Fruit fly (Drosophila melanogaster) S2 (cell line): ENCODE data around the gene Uxt.

Experiments used
- CG8478 ChIP-seq: fragments of >200 bp; optimal IDR thresholded peaks from 2 replicates; lab custom pipeline; 2018
- CTCF ChIP-seq, 2 experiments: fragments of >200 bp; optimal IDR thresholded peaks; 2 replicates each; lab custom pipeline; 2018

Gene Uxt

DNA sequence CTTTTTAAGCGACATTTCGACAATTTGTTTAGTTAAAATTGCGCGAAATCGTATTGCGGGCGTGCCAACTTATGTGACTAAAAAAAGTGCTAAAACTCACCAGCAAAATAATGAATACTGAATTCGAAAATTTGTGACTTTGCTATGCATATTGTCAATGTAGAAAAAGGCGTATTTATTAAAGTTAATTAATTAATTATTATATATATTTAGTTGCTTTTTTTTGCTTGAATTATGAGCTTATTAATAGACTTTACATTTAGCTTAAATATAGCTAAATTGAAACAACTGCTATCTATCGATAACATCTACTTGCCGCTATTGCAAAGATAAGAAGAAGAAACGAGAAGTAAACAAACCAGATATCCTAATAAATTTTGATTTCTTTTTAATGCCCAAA lies at the start of gene Uxt, which contains the start of gene PolD3:
Gene Uxt (plus strand): TSS at position 333 of the 400 bp plus-strand sequence.
Gene PolD3 (minus strand): TSS at position 56 of the 400 bp plus-strand sequence.
- no peak for TF ChIP-seq CTCF (optimal IDR thresholded peaks at IDR 0.05; lab: Kevin White, UChicago)
- no peak for TF ChIP-seq CG8478 (lab: Kevin White, UChicago)

DNA sequence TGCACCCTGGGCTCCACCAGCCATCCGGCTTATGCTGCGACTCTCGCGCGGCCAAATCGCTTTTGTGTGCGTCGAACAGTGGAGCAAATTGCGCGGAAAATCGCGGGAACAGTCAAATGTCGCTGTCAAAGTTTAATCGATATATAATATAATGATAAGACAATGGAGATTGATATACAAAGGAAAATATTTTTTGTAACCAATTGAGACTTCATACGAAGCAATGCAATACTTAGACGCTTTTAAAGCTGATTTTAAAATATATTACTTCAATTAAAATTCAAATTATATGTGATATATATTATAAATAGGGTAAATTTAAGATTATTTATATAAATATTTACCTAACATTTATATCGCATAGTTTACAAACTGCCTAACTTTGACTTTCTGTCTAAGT lies 44.9 kb upstream of the Uxt start:
- TF ChIP-seq CTCF (optimal IDR thresholded peaks at IDR 0.05; lab: Kevin White, UChicago) (no peak), CG8478 (lab: Kevin White, UChicago) (no peak)

DNA sequence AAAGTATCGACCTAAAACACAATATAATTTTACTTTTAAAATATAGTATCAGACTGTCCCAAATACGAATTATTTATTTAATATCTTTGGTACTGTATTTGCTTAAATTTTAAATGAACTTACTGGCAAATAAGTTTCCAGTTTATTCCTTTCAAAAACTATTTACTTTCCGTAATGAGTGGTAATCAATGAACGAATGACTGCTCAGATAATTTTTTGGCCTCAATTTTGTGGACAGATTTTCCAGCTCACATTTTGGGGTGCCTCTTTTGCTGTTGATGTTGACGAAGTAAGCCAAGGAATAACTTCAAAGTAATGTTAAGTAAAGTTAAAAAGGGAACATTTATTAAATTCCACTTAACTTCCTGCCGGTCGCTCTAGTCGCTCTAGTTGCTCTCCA lies 41.5 kb upstream of the Uxt start, which contains the start of gene CG43230:
Gene CG43230 (plus strand): TSS at position 301 of the 400 bp plus-strand sequence.
- TF ChIP-seq CG8478 (lab: Kevin White, UChicago) = no peak
- no peak for TF ChIP-seq CTCF (optimal IDR thresholded peaks at IDR 0.05; lab: Kevin White, UChicago)

DNA sequence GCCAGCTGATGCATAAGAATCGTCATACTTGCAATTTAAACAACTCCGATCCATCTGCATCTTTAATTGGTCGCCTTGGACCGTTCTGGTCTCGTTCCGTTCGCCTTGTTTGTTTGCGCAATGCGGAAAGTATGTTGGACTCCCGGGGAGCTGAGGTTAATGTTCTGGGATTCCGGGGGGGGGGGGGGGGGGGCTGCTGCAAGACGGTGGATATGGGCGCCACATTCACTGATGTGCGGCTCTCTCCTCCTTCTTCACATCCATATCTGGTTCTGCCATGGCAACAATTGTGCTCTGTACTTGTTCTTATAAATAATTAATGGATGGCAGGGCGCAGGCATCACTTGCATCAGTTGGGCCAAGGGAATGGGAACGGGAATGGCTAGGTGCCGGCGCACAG lies 13.0 kb upstream of the Uxt start:
- TF ChIP-seq CTCF (optimal IDR thresholded peaks at IDR 0.05; lab: Kevin White, UChicago) (no peak), CG8478 (lab: Kevin White, UChicago) (no peak)

DNA sequence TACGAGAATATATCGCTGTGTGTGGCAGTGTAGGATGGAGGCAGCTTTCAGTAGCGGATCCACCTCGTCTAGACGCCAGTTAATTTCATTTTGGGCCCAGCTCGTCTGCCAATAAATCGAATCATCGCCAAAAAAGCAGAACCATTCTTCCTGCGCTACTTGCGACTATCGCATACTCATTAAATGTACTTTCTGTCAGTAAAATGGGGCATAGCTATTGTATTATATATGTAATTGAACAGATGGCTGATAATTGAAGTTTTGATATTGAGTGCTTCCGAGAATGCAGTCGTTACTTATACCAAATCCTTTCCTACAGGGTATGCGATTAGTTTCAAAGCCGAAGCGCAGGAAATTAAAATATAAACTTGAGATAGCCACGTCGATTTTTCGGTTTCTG lies 11.7 kb upstream of the Uxt start:
- TF ChIP-seq CG8478 (lab: Kevin White, UChicago) (no peak), CTCF (optimal IDR thresholded peaks at IDR 0.05; lab: Kevin White, UChicago) (no peak)

DNA sequence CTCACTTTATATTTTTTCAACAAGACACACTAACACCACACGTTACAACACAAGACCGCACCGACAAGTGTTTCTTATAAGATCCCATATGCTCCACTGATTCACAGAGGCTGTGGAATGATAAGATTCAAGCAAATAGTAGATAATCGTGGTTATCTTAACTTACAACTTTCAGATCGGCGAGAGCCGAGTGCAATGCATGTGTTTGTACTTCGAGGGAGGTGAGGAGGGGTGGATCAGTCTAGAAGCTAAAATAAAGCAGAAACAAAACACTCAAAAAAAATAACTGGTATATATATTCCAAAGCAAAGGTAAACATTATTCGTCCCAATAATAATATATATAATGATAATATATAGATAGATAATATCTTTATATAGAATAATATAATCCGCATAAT lies 8.8 kb upstream of the Uxt start, which contains the start of gene ZnT35C:
Gene ZnT35C (minus strand): TSS at position 101 of the 400 bp plus-strand sequence.
- no peak for TF ChIP-seq CG8478 (lab: Kevin White, UChicago)
- no peak for TF ChIP-seq CTCF (optimal IDR thresholded peaks at IDR 0.05; lab: Kevin White, UChicago)

DNA sequence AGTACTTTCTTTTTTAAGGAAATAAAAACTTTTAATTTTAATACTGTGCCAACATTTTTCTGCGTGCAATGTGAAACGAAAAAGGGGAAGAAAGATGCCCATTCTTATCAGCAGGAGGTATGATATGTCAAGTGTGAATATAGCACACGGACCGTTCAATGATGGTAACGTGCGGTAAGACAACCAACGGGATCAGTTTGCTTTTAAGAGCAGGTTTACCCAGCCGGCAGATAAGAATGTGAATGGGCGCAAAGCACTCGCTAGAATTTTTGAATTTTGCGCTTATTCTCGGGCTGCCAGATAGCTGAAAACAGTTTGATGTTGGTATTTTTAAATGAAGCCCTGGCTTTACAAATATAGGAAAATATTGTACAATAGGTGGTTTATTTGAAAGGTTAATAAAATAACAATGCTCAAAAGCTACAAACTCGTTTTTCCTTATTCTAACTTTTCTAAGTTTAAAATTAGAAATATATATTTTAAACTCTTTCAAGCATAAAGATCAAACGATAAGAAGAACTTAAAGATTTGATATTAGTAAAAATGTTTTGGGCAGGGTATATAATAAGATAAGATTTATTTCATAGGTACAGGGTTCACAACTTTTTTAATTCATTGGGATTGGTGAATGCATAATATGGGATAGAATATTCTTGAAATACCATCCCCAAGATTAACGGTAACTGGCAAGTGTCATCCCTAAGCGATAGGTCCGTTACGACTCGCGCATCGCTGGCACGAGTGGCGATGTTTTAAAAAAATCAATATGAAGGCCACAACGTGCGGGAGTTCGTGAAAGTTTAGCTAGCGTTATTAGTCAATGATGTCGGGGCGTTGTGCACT lies 8.0 kb upstream of the Uxt start, which contains the start of gene dao:
Gene dao (plus strand): TSS at position 717 of the 843 bp plus-strand sequence.
- no peak for TF ChIP-seq CTCF (optimal IDR thresholded peaks at IDR 0.05; lab: Kevin White, UChicago)
- TF ChIP-seq CG8478 (lab: Kevin White, UChicago) = no peak

DNA sequence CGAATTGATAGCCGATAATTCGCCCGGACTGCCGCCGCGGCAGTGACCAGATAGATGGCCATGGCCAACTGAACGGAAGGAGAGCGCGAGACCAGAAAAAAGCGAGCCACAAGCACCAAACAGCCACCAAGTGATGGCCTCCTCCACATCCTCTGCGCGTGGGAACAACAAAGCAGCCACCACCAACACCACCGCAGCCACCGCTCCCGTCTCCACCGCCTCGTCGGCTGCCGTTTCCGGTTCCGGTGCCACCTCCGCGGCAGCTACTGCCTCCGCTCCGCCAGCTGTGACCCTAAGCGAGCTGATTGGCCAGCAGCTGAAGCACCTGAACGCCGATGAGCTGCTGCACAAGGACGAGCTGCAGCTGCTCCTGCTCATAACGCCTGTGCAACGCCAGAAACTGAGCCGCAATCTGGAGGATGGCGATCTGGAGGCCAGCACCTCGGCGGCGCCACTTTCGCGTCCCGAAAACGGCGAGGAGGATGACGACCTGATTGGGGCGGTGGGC lies 7.3 kb upstream of the Uxt start:
- TF ChIP-seq CTCF (optimal IDR thresholded peaks at IDR 0.05; lab: Kevin White, UChicago) (no peak), CG8478 (lab: Kevin White, UChicago) (no peak)

DNA sequence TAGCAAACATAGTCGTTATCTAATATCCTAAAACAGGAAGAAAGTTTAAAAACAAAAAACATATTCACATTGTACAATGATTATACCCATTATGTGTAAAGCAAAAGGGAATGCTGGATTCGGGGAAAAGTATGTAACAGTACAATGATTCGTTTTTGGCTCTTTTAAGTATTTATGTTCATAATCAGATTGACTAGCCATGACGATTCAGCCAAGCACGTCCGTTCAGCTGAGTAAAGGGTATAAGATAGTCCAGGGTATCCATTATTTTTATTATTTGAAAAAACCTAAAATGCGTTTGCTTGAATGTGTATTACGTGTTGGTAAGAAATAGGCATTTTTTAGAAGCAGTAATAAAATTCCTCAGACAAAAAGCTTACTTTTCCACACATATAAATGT lies 6.7 kb upstream of the Uxt start:
- TF ChIP-seq CG8478 (lab: Kevin White, UChicago) = no peak
- no peak for TF ChIP-seq CTCF (optimal IDR thresholded peaks at IDR 0.05; lab: Kevin White, UChicago)

DNA sequence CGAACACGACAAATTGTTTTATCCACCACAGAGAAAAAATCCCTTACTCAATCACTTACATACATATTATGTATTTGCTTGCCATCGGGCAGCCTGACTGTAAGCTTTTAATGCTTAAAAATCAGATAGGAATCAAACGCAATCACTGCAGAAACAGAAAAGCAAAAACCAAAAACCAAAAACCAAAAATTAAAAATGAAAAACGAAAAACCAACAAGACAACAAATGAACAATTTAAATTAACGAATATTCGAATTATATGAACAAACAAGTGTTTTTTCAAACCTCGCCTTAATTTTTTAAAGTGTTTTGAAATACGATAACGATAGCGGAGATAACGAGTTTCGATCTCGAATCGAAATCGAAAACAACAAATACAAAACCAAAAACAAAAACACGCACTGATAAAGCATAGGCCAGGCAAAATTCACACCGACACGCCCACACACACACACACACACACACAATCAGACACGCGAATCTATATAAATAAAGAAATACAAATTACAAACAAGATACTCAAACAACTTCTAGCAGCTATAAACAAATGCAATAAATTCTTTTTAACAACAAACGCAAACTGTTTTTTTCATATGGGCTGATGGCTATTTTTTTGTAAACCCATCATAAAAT lies 2.0 kb upstream of the Uxt start:
- no peak for TF ChIP-seq CG8478 (lab: Kevin White, UChicago)
- no peak for TF ChIP-seq CTCF (optimal IDR thresholded peaks at IDR 0.05; lab: Kevin White, UChicago)

DNA sequence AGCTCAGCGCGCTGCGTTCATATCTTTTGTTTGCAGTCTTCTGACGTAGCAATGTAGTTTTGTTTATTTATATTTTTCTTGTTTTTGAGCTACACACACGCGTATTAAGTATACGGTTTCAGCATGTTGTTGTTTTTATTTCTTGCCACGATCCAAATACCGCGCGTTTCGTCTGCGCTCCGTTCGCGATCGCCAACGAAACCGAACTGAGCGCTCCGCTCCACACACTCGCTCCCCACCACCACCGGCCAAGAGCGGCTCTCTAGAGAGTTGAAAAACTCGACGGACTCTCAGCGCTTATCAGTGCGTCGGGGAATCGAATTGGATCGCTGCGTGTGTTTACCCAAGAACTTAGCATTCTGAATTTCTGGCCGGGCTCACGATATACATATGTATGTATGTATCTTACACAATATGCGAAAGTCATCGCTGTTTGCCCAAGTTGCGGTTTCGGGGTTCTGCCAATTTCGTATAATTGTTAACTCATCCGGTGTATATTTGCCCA lies 8.2 kb downstream of the Uxt start, which contains the start of gene yuri:
Gene yuri (minus strand): TSS at position 210 of the 505 bp plus-strand sequence.
- TF ChIP-seq CTCF (optimal IDR thresholded peaks at IDR 0.05; lab: Kevin White, UChicago) = no peak

DNA sequence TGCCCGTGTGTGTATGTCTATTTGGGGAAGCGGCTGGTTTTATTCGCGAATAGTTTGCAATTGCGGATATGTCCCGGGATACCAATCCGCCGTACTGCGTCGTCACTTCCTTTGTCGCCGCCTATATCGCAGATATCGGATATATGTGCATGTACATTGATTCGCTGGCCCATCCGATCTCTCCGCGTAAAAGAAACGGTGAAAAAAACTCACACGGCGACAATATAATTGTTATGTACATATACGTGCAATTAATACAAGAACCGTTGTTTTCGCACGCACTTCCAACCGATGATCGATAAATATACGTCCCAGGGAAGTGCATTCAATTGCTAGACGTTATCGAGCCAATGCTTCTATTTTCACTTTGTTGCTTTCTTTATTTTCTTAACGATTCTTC lies 15.0 kb downstream of the Uxt start:
- TF ChIP-seq CG8478 (lab: Kevin White, UChicago) (no peak), CTCF (optimal IDR thresholded peaks at IDR 0.05; lab: Kevin White, UChicago) (no peak)

DNA sequence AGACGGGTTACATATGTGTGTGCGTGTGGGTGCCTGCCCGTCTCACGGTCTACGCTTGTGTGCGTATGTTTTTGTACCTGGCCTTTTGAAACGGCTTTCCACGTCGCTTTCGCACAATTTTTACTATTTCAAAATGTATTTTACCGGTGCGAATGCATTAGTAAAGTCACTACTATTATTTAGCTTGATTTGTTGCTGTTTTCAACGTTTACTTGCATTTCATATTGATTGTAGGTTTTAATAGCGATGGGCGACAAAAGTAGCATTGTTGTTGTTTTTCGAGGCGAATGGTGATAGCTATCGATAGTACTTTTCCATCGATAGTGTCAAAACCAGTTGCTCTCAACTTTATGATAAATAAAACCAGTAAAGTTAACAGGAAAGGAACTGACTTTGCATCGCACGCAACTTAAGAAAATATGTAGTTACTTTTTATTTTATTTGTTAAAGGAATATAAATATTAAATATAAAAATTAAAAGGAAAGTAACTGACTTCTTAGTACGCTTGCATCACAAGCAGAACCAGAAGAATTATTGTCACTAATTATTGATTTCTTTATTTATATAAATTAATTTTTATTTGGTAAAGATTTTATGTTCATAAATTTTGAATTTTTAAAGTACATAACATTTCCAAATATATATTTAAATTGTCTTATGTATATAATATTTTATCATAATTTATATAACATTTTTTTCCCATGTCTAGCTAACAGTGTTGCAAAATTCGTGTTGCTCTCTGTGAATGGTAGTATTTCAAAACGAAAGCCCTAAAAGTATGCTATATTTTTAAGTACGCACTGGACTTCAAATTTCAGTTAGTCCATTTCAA lies 15.6 kb downstream of the Uxt start, which contains the start of gene Cul3:
Gene Cul3 (minus strand): TSS at position 268 of the 833 bp plus-strand sequence.
- TF ChIP-seq CG8478 (lab: Kevin White, UChicago) = no peak
- TF ChIP-seq CTCF (optimal IDR thresholded peaks at IDR 0.05; lab: Kevin White, UChicago) = no peak
